Fruit fly (Drosophila melanogaster): ENCODE measurements around the gene CG7530.

The CG7530 gene

dm6 chr3R:14716188-14717075, 14.9 kb downstream of the CG7530 start:
- TF ChIP-seq h (GFP tag; optimal IDR thresholded peaks at IDR 0.05) (peak; percentile 39), Vsx2 (GFP tag; optimal IDR thresholded peaks at IDR 0.05; ENCODE audit: partially characterized antibody) (no peak), N (GFP tag; optimal IDR thresholded peaks at IDR 0.05) (no peak), lola (GFP tag; optimal IDR thresholded peaks at IDR 0.05) (no peak), Rel (GFP tag; optimal IDR thresholded peaks at IDR 0.05) (peak; percentile 5), Rel (tag; optimal IDR thresholded peaks at IDR 0.05) (no peak), Sp1 (GFP tag; optimal IDR thresholded peaks at IDR 0.05) (peak; percentile 53), foxo (GFP tag; optimal IDR thresholded peaks at IDR 0.05) (peak in 1 of 2 experiments; percentile 31), Hr78 (GFP tag; optimal IDR thresholded peaks at IDR 0.05) (no peak), tai (GFP tag; optimal IDR thresholded peaks at IDR 0.05) (no peak), ey (GFP tag; optimal IDR thresholded peaks at IDR 0.05) (peak; percentile 28), Abd-B (GFP tag; optimal IDR thresholded peaks at IDR 0.05) (no peak), brk (GFP tag; optimal IDR thresholded peaks at IDR 0.05) (peak; percentile 5), psq (GFP tag; optimal IDR thresholded peaks at IDR 0.05) (peak; percentile 26), fru (GFP tag; optimal IDR thresholded peaks at IDR 0.05) (peak; percentile 61), OdsH (GFP tag; optimal IDR thresholded peaks at IDR 0.05) (no peak), HLH106 (tag; optimal IDR thresholded peaks at IDR 0.05) (peak; percentile 60), jim (GFP tag; optimal IDR thresholded peaks at IDR 0.05) (peak; percentile 21), Hnf4 (GFP tag; optimal IDR thresholded peaks at IDR 0.05) (peak; percentile 30), rgr (GFP tag; optimal IDR thresholded peaks at IDR 0.05) (no peak), woc (GFP tag; optimal IDR thresholded peaks at IDR 0.05) (peak; percentile 78)

DNA sequence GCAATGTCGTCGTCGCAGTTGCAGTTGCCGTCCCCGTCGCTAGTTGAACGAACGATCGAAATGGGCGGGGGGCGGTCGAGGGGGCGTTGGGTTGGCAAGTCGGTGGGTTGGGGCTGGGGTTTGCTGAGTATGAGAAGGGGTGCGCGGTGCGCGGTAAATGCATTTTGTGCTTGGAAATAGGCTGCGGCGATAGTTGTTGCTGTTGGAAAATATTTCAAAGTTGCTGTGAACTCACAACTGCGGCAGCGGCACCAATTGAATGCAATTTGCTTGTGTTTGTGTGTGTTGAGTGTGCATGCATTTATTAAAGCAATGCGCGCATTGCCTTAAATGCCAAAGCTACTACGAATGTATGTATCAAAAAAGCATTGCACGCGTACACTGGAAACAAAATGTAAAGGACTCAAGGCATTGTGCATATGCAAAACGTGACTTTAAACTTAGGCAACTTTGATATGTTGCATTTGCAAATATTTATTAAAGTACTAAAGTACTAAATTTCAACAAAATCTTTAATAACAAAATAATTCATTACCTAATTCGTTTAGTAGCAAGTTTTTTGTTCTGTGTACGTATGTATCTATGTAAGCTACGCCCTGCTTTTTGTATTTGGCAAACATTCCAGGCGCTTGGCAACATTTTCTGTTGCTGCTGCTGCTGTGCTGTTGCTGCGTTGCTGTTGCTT, 16.3 kb downstream of the CG7530 start:
- TF ChIP-seq psq (GFP tag; optimal IDR thresholded peaks at IDR 0.05) (no peak), dsf (GFP tag; optimal IDR thresholded peaks at IDR 0.05; ENCODE audit: borderline replicate concordance) (no peak), sage (GFP tag; optimal IDR thresholded peaks at IDR 0.05) (no peak), dmrt93B (GFP tag; optimal IDR thresholded peaks at IDR 0.05) (no peak), Vsx2 (GFP tag; optimal IDR thresholded peaks at IDR 0.05; ENCODE audit: partially characterized antibody) (no peak), h (GFP tag; optimal IDR thresholded peaks at IDR 0.05) (peak; percentile 57), Dfd (GFP tag; optimal IDR thresholded peaks at IDR 0.05) (peak; percentile 9), CG9705 (GFP tag; optimal IDR thresholded peaks at IDR 0.05) (no peak), br (GFP tag; optimal IDR thresholded peaks at IDR 0.05) (peak; percentile 33), Abd-B (GFP tag; optimal IDR thresholded peaks at IDR 0.05) (no peak), Sp1 (GFP tag; optimal IDR thresholded peaks at IDR 0.05) (no peak), Hr78 (GFP tag; optimal IDR thresholded peaks at IDR 0.05) (no peak), sv (GFP tag; optimal IDR thresholded peaks at IDR 0.05) (no peak), foxo (GFP tag; optimal IDR thresholded peaks at IDR 0.05) (peak in 1 of 2 experiments; percentile 43), ey (GFP tag; optimal IDR thresholded peaks at IDR 0.05) (peak; percentile 50), tai (GFP tag; optimal IDR thresholded peaks at IDR 0.05) (peak; percentile 27), Hr83 (GFP tag; optimal IDR thresholded peaks at IDR 0.05; ENCODE audit: poor library complexity, severe bottlenecking) (no peak), Myc (optimal IDR thresholded peaks at IDR 0.05) (no peak), Mio (GFP tag; optimal IDR thresholded peaks at IDR 0.05) (no peak), lola (GFP tag; optimal IDR thresholded peaks at IDR 0.05) (no peak), usp (GFP tag; optimal IDR thresholded peaks at IDR 0.05) (no peak), rgr (GFP tag; optimal IDR thresholded peaks at IDR 0.05) (peak; percentile 37), HLH106 (tag; optimal IDR thresholded peaks at IDR 0.05) (peak; percentile 2), Hnf4 (GFP tag; optimal IDR thresholded peaks at IDR 0.05) (peak; percentile 7), Rel (GFP tag; optimal IDR thresholded peaks at IDR 0.05) (no peak), Rel (tag; optimal IDR thresholded peaks at IDR 0.05) (no peak), fru (GFP tag; optimal IDR thresholded peaks at IDR 0.05) (peak; percentile 27), pan (optimal IDR thresholded peaks at IDR 0.05) (no peak), N (GFP tag; optimal IDR thresholded peaks at IDR 0.05) (no peak), Dif (GFP tag; optimal IDR thresholded peaks at IDR 0.05; ENCODE audit: partially characterized antibody) (no peak), OdsH (GFP tag; optimal IDR thresholded peaks at IDR 0.05) (no peak), CG32264 (GFP tag; optimal IDR thresholded peaks at IDR 0.05) (no peak), CrebA (GFP tag; optimal IDR thresholded peaks at IDR 0.05; ENCODE audit: borderline replicate concordance) (no peak), Jra (GFP tag; optimal IDR thresholded peaks at IDR 0.05) (no peak)
